Fruit fly (Drosophila melanogaster): ENCODE results near the gene CG14811.
A peak's percentile ranks its signal among the peaks of the same experiment; 100 is the strongest.

Gene CG14811

dm6 chrX:1830396-1831218 is 8.4 kb upstream of the CG14811 start (continued):
- TF ChIP-seq prd (optimal IDR thresholded peaks at IDR 0.05): no peak
- TF ChIP-seq prd (GFP tag; IDR thresholded peaks at IDR 0.05): peak; percentile 97
- TF ChIP-seq D (optimal IDR thresholded peaks at IDR 0.05): no peak
- peak; percentile 93 for TF ChIP-seq D (GFP tag; optimal IDR thresholded peaks at IDR 0.05)
- TF ChIP-seq CG15479 (GFP tag; optimal IDR thresholded peaks at IDR 0.05): no peak
- peak; percentile 98 for TF ChIP-seq oc (tag; optimal IDR thresholded peaks at IDR 0.05)
- peak; percentile 94 for TF ChIP-seq CG12744 (GFP tag; optimal IDR thresholded peaks at IDR 0.05)
- TF ChIP-seq CG9797 (GFP tag; optimal IDR thresholded peaks at IDR 0.05): peak; percentile 39
- TF ChIP-seq slp2 (GFP tag; optimal IDR thresholded peaks at IDR 0.05): peak; percentile 86
- peak; percentile 92 for TF ChIP-seq nau (GFP tag; optimal IDR thresholded peaks at IDR 0.05)
- TF ChIP-seq sc (optimal IDR thresholded peaks at IDR 0.05): no peak
- TF ChIP-seq sc (GFP tag; optimal IDR thresholded peaks at IDR 0.05): peak; percentile 89
- peak; percentile 93 for TF ChIP-seq Atf-2 (GFP tag; optimal IDR thresholded peaks at IDR 0.05)
- peak; percentile 97 for TF ChIP-seq gem (tag; optimal IDR thresholded peaks at IDR 0.05)
- peak; percentile 92 for TF ChIP-seq HLH54F (GFP tag; optimal IDR thresholded peaks at IDR 0.05)
- TF ChIP-seq CrebB (tag; optimal IDR thresholded peaks at IDR 0.05): peak; percentile 96
- peak in 1 of 3 experiments; percentile 78 for TF ChIP-seq Stat92E (GFP tag; optimal IDR thresholded peaks at IDR 0.05)
- TF ChIP-seq Hmr (GFP tag; optimal IDR thresholded peaks at IDR 0.05): peak; percentile 96
- peak; percentile 82 for TF ChIP-seq Ets97D (GFP tag; optimal IDR thresholded peaks at IDR 0.05)
- TF ChIP-seq gcm2 (GFP tag; optimal IDR thresholded peaks at IDR 0.05): peak; percentile 95
- TF ChIP-seq fd3F (GFP tag; optimal IDR thresholded peaks at IDR 0.05): peak; percentile 93
- TF ChIP-seq Sry-δ (GFP tag; optimal IDR thresholded peaks at IDR 0.05): peak; percentile 61
- TF ChIP-seq jigr1 (GFP tag; IDR thresholded peaks at IDR 0.05): peak; percentile 89; the same call in 2 of the 3 replicates
- TF ChIP-seq CG17568 (GFP tag; optimal IDR thresholded peaks at IDR 0.05): peak; percentile 93
- TF ChIP-seq Nf-YB (GFP tag; optimal IDR thresholded peaks at IDR 0.05): peak; percentile 83
- TF ChIP-seq Xbp1 (GFP tag; optimal IDR thresholded peaks at IDR 0.05): peak; percentile 93
- peak; percentile 94 for TF ChIP-seq CG10209 (GFP tag; optimal IDR thresholded peaks at IDR 0.05)
- peak; percentile 91 for TF ChIP-seq Antp (GFP tag; optimal IDR thresholded peaks at IDR 0.05)
- peak; percentile 96 for TF ChIP-seq CG7556 (GFP tag; optimal IDR thresholded peaks at IDR 0.05)
- TF ChIP-seq row (GFP tag; IDR thresholded peaks at IDR 0.05): peak; percentile 98
- peak; percentile 96 for TF ChIP-seq wdn (GFP tag; IDR thresholded peaks at IDR 0.05)
- peak; percentile 21; the same call in 1 of the 3 replicates for TF ChIP-seq HLH4C (GFP tag; IDR thresholded peaks at IDR 0.05; ENCODE audit: partially characterized antibody)
- TF ChIP-seq Blimp-1 (GFP tag; optimal IDR thresholded peaks at IDR 0.05): peak; percentile 95
- TF ChIP-seq CkIIα-i1 (GFP tag; IDR thresholded peaks at IDR 0.05): peak; percentile 77; the same call in 1 of the 2 replicates
- peak; percentile 82 for TF ChIP-seq CG12236 (GFP tag; optimal IDR thresholded peaks at IDR 0.05)
- TF ChIP-seq bcd (GFP tag; optimal IDR thresholded peaks at IDR 0.05): peak; percentile 94
- peak; percentile 94 for TF ChIP-seq Dip3 (GFP tag; optimal IDR thresholded peaks at IDR 0.05)
- peak; percentile 93 for TF ChIP-seq ab (GFP tag; optimal IDR thresholded peaks at IDR 0.05)
- TF ChIP-seq danr (GFP tag; IDR thresholded peaks at IDR 0.05): peak; percentile 94
- peak; percentile 81 for TF ChIP-seq CG8281 (tag; optimal IDR thresholded peaks at IDR 0.05)
- peak; percentile 91 for TF ChIP-seq CG17612 (GFP tag; IDR thresholded peaks at IDR 0.05)
- TF ChIP-seq Oaz (GFP tag; IDR thresholded peaks at IDR 0.05): peak; percentile 94
- TF ChIP-seq CG15269 (tag; optimal IDR thresholded peaks at IDR 0.05): peak; percentile 97
- TF ChIP-seq lilli (GFP tag; optimal IDR thresholded peaks at IDR 0.05): peak; percentile 97
- TF ChIP-seq CG31388 (GFP tag; optimal IDR thresholded peaks at IDR 0.05): peak; percentile 84
- peak; percentile 83 for TF ChIP-seq CG6654 (GFP tag; optimal IDR thresholded peaks at IDR 0.05)
- peak; percentile 91 for TF ChIP-seq NK7.1 (GFP tag; optimal IDR thresholded peaks at IDR 0.05)
- peak; percentile 97 for TF ChIP-seq Xrp1 (GFP tag; IDR thresholded peaks at IDR 0.05)
- peak; percentile 94 for TF ChIP-seq CG10147 (GFP tag; optimal IDR thresholded peaks at IDR 0.05)
